Fruit fly (Drosophila melanogaster): ENCODE results near the gene hfp.

DNA sequence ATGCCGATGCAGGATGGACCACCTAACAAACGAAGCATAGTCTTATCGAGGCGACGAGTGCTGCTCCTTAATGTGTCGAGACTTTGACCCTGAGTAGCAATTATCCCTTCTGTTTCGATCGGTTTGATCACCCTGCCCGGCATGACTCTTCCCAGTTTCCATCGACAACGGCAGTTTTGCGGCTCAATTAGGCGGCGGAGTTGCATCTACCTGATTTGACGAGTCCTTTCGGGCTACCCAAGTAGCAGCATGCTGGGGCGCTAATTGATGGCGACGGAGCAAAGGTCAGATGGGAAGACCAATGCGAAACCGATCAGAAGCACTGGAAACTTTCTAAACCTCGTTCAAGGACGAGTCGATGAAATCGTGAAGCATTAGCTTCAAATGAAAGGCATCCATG lies 31.4 kb downstream of the hfp start:
- TF ChIP-seq CG8478 (optimal IDR thresholded peaks at IDR 0.05), result no peak
- TF ChIP-seq pan (optimal IDR thresholded peaks at IDR 0.05), result no peak
- TF ChIP-seq psq (optimal IDR thresholded peaks at IDR 0.05), result no peak
- no peak for TF ChIP-seq EcR (GFP tag; optimal IDR thresholded peaks at IDR 0.05)
- TF ChIP-seq usp (GFP tag; optimal IDR thresholded peaks at IDR 0.05), result no peak

Measured in whole organism.